Fruit fly (Drosophila melanogaster) whole organism, embryonic: ENCODE data around the gene CG6610.

ENCODE experiments used
- Aef1 ChIP-seq: fragments of 200-800 bp; sonication (Bioruptor generic); IDR thresholded peaks from 3 replicates; pipeline ENCODE4 v1.3.6; 2022; ENCODE audit warnings: missing biosample characterization, missing genetic modification characterization
- Antp ChIP-seq: fragments of 200-800 bp; sonication (Bioruptor generic); optimal IDR thresholded peaks from 3 replicates; lab custom pipeline; 2016; ENCODE audit warnings: missing biosample characterization, missing genetic modification characterization
- C15 ChIP-seq: fragments of 200-800 bp; sonication (Bioruptor generic); IDR thresholded peaks from 3 replicates; pipeline ENCODE4 v1.3.6; 2022; ENCODE audit warnings: missing biosample characterization, missing genetic modification characterization
- CG11695 ChIP-seq: fragments of 200-800 bp; sonication (Bioruptor generic); IDR thresholded peaks from 3 replicates; pipeline ENCODE4 v1.3.6; 2022; ENCODE audit warnings: missing biosample characterization, missing genetic modification characterization
- CG12071 ChIP-seq: fragments of 200-800 bp; sonication (Bioruptor generic); optimal IDR thresholded peaks from 3 replicates; lab custom pipeline; 2018; ENCODE audit warnings: missing biosample characterization, mild to moderate bottlenecking, missing genetic modification characterization
- CG12659 ChIP-seq: fragments of 200-800 bp; sonication (Bioruptor generic); optimal IDR thresholded peaks from 3 replicates; lab custom pipeline; 2017; ENCODE audit warnings: mild to moderate bottlenecking, missing biosample characterization, missing genetic modification reagents, missing genetic modification characterization
- CG12744 ChIP-seq: fragments of 200-800 bp; sonication (Bioruptor generic); optimal IDR thresholded peaks from 2 replicates; lab custom pipeline; 2016; ENCODE audit warnings: missing biosample characterization, missing genetic modification characterization
- CG13624 ChIP-seq: fragments of 200-800 bp; sonication (Bioruptor generic); optimal IDR thresholded peaks from 2 replicates; lab custom pipeline; 2016; ENCODE audit warnings: missing biosample characterization, missing genetic modification characterization
- CG15696 ChIP-seq: fragments of 200-800 bp; sonication (Bioruptor generic); optimal IDR thresholded peaks from 2 replicates; lab custom pipeline; 2019; ENCODE audit warnings: missing biosample characterization, mild to moderate bottlenecking, missing genetic modification characterization, moderate library complexity
- CG17359 ChIP-seq: fragments of 200-800 bp; sonication (Bioruptor generic); optimal IDR thresholded peaks from 3 replicates; lab custom pipeline; 2018; ENCODE audit warnings: missing biosample characterization, mild to moderate bottlenecking, missing genetic modification characterization, moderate library complexity
- CG18262 ChIP-seq: fragments of 200-800 bp; optimal IDR thresholded peaks from 3 replicates; lab custom pipeline; 2019; ENCODE audit warnings: missing biosample characterization, mild to moderate bottlenecking, missing genetic modification characterization, moderate library complexity
- CG2116 ChIP-seq: fragments of 200-800 bp; sonication (Bioruptor generic); optimal IDR thresholded peaks from 3 replicates; lab custom pipeline; 2018; ENCODE audit warnings: missing biosample characterization, mild to moderate bottlenecking, missing genetic modification characterization
- CG2678 ChIP-seq: fragments of 200-800 bp; sonication (Bioruptor generic); optimal IDR thresholded peaks from 3 replicates; lab custom pipeline; 2019; ENCODE audit warnings: missing biosample characterization, mild to moderate bottlenecking, missing genetic modification characterization, moderate library complexity
- CG30403 ChIP-seq: fragments of 200-800 bp; sonication (Bioruptor generic); optimal IDR thresholded peaks from 3 replicates; lab custom pipeline; 2016; ENCODE audit warnings: missing biosample characterization, missing genetic modification characterization
- CG31388 ChIP-seq: fragments of 200-800 bp; sonication (Bioruptor generic); optimal IDR thresholded peaks from 2 replicates; lab custom pipeline; 2016; ENCODE audit warnings: missing biosample characterization, missing genetic modification characterization
- CG34224 ChIP-seq: fragments of 200-800 bp; sonication (Bioruptor generic); IDR thresholded peaks from 3 replicates; pipeline ENCODE4 v1.3.6; 2022; ENCODE audit warnings: missing biosample characterization, missing genetic modification characterization; ENCODE audit not compliant: partially characterized antibody
- CG4404 ChIP-seq: fragments of 200-800 bp; sonication (Bioruptor generic); IDR thresholded peaks from 2 replicates; pipeline ENCODE4 v1.3.6; 2022; ENCODE audit warnings: missing biosample characterization, missing genetic modification characterization
- CG4617 ChIP-seq: fragments of 200-800 bp; sonication (Bioruptor generic); optimal IDR thresholded peaks from 3 replicates; lab custom pipeline; 2016; ENCODE audit warnings: missing biosample characterization, missing genetic modification characterization, borderline replicate concordance
- CG6272 ChIP-seq: fragments of 200-800 bp; sonication (Bioruptor generic); IDR thresholded peaks from 2 replicates; pipeline ENCODE4 v1.3.6; 2022; ENCODE audit warnings: missing biosample characterization, missing genetic modification characterization
- CG8924 ChIP-seq: fragments of 200-800 bp; optimal IDR thresholded peaks from 3 replicates; lab custom pipeline; 2019; ENCODE audit warnings: missing biosample characterization, mild to moderate bottlenecking, missing genetic modification characterization, moderate library complexity
- CG9797 ChIP-seq: fragments of 200-800 bp; sonication (Bioruptor generic); optimal IDR thresholded peaks from 3 replicates; lab custom pipeline; 2018; ENCODE audit warnings: missing biosample characterization, mild to moderate bottlenecking, missing genetic modification characterization
- CHES-1-like ChIP-seq: fragments of 200-800 bp; sonication (Bioruptor generic); optimal IDR thresholded peaks from 2 replicates; lab custom pipeline; 2016; ENCODE audit warnings: missing biosample characterization, missing genetic modification characterization
- CoRest ChIP-seq: fragments of 200-800 bp; sonication (Bioruptor generic); optimal IDR thresholded peaks from 3 replicates; lab custom pipeline; 2018; ENCODE audit warnings: missing biosample characterization, mild to moderate bottlenecking, missing genetic modification characterization, moderate library complexity
- CrebB ChIP-seq: fragments of 200-800 bp; sonication (Bioruptor generic); optimal IDR thresholded peaks from 3 replicates; lab custom pipeline; 2018; ENCODE audit warnings: missing biosample characterization, mild to moderate bottlenecking, missing genetic modification characterization
- D19B ChIP-seq: fragments of 200-800 bp; sonication (Bioruptor generic); optimal IDR thresholded peaks from 2 replicates; lab custom pipeline; 2017; ENCODE audit warnings: missing biosample characterization, mild to moderate bottlenecking, missing genetic modification characterization
- Dad ChIP-seq: fragments of 200-800 bp; sonication (Bioruptor generic); optimal IDR thresholded peaks from 3 replicates; lab custom pipeline; 2016; ENCODE audit warnings: missing biosample characterization, missing genetic modification characterization
- Dip3 ChIP-seq: fragments of 200-800 bp; sonication (Bioruptor generic); optimal IDR thresholded peaks from 3 replicates; lab custom pipeline; 2016; ENCODE audit warnings: missing biosample characterization, missing genetic modification characterization
- E2f2 ChIP-seq: fragments of 200-800 bp; sonication (Bioruptor generic); IDR thresholded peaks from 2 replicates; pipeline ENCODE4 v1.3.6; 2022; ENCODE audit warnings: missing biosample characterization, missing genetic modification characterization
- Eip74EF ChIP-seq, 2 experiments: fragments of 200-800 bp in 1 of 2; fragments of >200 bp in 1 of 2; sonication (Bioruptor generic) in 1 of 2; optimal IDR thresholded peaks; 2 replicates each; lab custom pipeline; 2017 to 2019; ENCODE audit warnings: missing biosample characterization in 2 of 2, missing genetic modification characterization in 2 of 2, mild to moderate bottlenecking in 1 of 2, moderate library complexity in 1 of 2
- Fer2 ChIP-seq: fragments of 200-800 bp; sonication (Bioruptor generic); optimal IDR thresholded peaks from 2 replicates; lab custom pipeline; 2018; ENCODE audit warnings: missing biosample characterization, mild to moderate bottlenecking, missing genetic modification characterization, moderate library complexity
- H15 ChIP-seq: fragments of 200-800 bp; sonication (Bioruptor generic); IDR thresholded peaks from 3 replicates; pipeline ENCODE4 v1.3.6; 2022; ENCODE audit warnings: missing biosample characterization, missing genetic modification characterization
- Hr51 ChIP-seq, 2 experiments: fragments of 200-800 bp; sonication (Bioruptor generic); optimal IDR thresholded peaks; 2 replicates in 1 of 2; 3 replicates in 1 of 2; lab custom pipeline; 2016 to 2018; ENCODE audit warnings: missing biosample characterization in 2 of 2, missing genetic modification characterization in 2 of 2, mild to moderate bottlenecking in 1 of 2, moderate library complexity in 1 of 2
- Lhr ChIP-seq: fragments of 200-800 bp; sonication (Bioruptor generic); optimal IDR thresholded peaks from 3 replicates; lab custom pipeline; 2017; ENCODE audit warnings: mild to moderate bottlenecking, missing biosample characterization, missing genetic modification reagents, missing genetic modification characterization
- Stat92E ChIP-seq, 3 experiments: fragments of >200 bp in 2 of 3; fragments of 200-800 bp in 1 of 3; sonication (Bioruptor generic) in 1 of 3; optimal IDR thresholded peaks; 2 replicates each; lab custom pipeline; 2017 to 2019; ENCODE audit warnings: missing biosample characterization in 3 of 3, missing genetic modification characterization in 3 of 3, mild to moderate bottlenecking in 1 of 3, moderate library complexity in 1 of 3
- Tbp ChIP-seq: fragments of >200 bp; optimal IDR thresholded peaks from 2 replicates; lab custom pipeline; 2018; ENCODE audit warnings: missing biosample characterization, missing genetic modification characterization
- btn ChIP-seq: fragments of 200-800 bp; sonication (Bioruptor generic); optimal IDR thresholded peaks from 2 replicates; lab custom pipeline; 2016; ENCODE audit warnings: missing biosample characterization, missing genetic modification characterization
- chif ChIP-seq, 2 experiments: fragments of 200-800 bp; sonication (Bioruptor generic); optimal IDR thresholded peaks; 3 replicates each; lab custom pipeline; 2016; ENCODE audit warnings: missing biosample characterization in 2 of 2, missing genetic modification characterization in 2 of 2
- dysf ChIP-seq: fragments of 200-800 bp; sonication (Bioruptor generic); IDR thresholded peaks from 3 replicates; pipeline ENCODE4 v1.3.6; 2022; ENCODE audit warnings: missing biosample characterization, missing genetic modification characterization
- eyg ChIP-seq: fragments of 200-800 bp; sonication (Bioruptor generic); optimal IDR thresholded peaks from 3 replicates; lab custom pipeline; 2016; ENCODE audit warnings: missing biosample characterization, missing genetic modification characterization
- grau ChIP-seq: fragments of 200-800 bp; optimal IDR thresholded peaks from 3 replicates; lab custom pipeline; 2019; ENCODE audit warnings: missing biosample characterization, mild to moderate bottlenecking, missing genetic modification characterization, moderate library complexity
- klu ChIP-seq: fragments of 200-800 bp; sonication (Bioruptor generic); IDR thresholded peaks from 2 replicates; pipeline ENCODE4 v1.3.6; 2022; ENCODE audit warnings: missing biosample characterization, missing genetic modification characterization
- nom ChIP-seq: fragments of 200-800 bp; sonication (Bioruptor generic); optimal IDR thresholded peaks from 2 replicates; lab custom pipeline; 2017; ENCODE audit warnings: missing biosample characterization, missing genetic modification characterization, mild to moderate bottlenecking, moderate library complexity, missing genetic modification reagents
- ranshi ChIP-seq: fragments of 200-800 bp; sonication (Bioruptor generic); IDR thresholded peaks from 2 replicates; pipeline ENCODE4 v1.3.6; 2022; ENCODE audit warnings: missing biosample characterization, missing genetic modification characterization
- sob ChIP-seq: fragments of 200-800 bp; sonication (Bioruptor generic); IDR thresholded peaks from 2 replicates; pipeline ENCODE4 v1.3.6; 2022; ENCODE audit warnings: missing biosample characterization, missing genetic modification characterization
- ssp ChIP-seq: fragments of 200-800 bp; sonication (Bioruptor generic); IDR thresholded peaks from 2 replicates; pipeline ENCODE4 v1.3.6; 2022; ENCODE audit warnings: missing biosample characterization, missing genetic modification characterization
- tna ChIP-seq: fragments of 200-800 bp; sonication (Bioruptor generic); IDR thresholded peaks from 2 replicates; pipeline ENCODE4 v1.3.6; 2022; ENCODE audit warnings: missing biosample characterization, missing genetic modification characterization; ENCODE audit not compliant: partially characterized antibody
- tx ChIP-seq: fragments of 200-800 bp; sonication (Bioruptor generic); optimal IDR thresholded peaks from 2 replicates; lab custom pipeline; 2016; ENCODE audit warnings: missing biosample characterization, missing genetic modification characterization
- zen ChIP-seq: fragments of 200-800 bp; sonication (Bioruptor generic); optimal IDR thresholded peaks from 3 replicates; lab custom pipeline; 2018; ENCODE audit warnings: missing biosample characterization, mild to moderate bottlenecking, missing genetic modification characterization, moderate library complexity

CG6610 gene

DNA sequence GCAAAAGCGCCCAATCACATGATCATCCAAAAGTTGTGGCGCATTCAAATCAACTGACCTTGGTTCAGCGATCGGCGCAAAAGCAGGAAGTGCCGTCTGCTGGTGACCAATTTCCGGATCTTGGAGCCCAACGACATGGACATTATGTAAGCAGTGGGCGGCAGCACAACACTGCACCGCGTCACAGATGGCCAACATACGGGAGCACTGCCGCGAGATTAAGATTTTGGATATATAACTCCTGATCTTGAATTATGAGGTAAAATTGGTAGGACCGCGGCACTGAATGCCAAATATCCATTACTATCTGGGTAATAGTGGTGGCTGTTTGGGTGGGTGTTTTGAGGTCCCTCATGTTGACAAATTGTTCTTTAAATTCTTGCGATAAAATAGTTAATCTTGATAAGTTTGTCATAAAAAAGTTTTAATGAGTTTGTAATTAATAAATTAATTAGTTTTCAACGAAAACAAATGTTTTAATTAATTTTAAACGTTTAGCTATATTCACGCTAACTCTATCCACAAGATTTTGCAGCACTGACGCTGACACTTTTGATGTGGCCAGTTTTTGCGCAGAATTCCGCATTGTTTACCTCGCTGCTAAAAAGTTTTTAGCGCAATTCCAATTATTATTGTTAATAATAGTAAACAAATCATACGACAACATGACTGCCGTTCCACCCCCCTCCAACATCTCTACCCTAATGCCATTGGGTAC lies at the start of gene CG6610, which contains the start of gene CG13295 (continued):
- peak; percentile 78 for TF ChIP-seq CG8924 (tag; lab: Kevin White, UChicago)
- peak; percentile 41 for TF ChIP-seq D19B (GFP tag; lab: Kevin White, UChicago)
- TF ChIP-seq CHES-1-like (GFP tag; lab: Kevin White, UChicago), result peak; percentile 26
- TF ChIP-seq Antp (GFP tag; lab: Kevin White, UChicago), result peak; percentile 21
- no peak for TF ChIP-seq CG34224
- TF ChIP-seq Tbp (GFP tag; lab: Kevin White, UChicago), result no peak
- peak; percentile 59 for TF ChIP-seq zen
- peak; percentile 20 for TF ChIP-seq Dad (GFP tag; lab: Kevin White, UChicago)
- peak; percentile 68 for TF ChIP-seq CG9797 (GFP tag; lab: Kevin White, UChicago)
- peak; percentile 59 to 68 for TF ChIP-seq Hr51 (GFP tag; optimal IDR thresholded peaks at IDR 0.05; lab: Kevin White, UChicago)
- TF ChIP-seq ssp, result peak; percentile 36
- TF ChIP-seq CoRest (tag; lab: Kevin White, UChicago), result peak; percentile 83
- peak; percentile 45 for TF ChIP-seq Dip3 (GFP tag; lab: Kevin White, UChicago)
- TF ChIP-seq CG12659, result peak; percentile 61
- peak; percentile 35 for TF ChIP-seq CG13624 (GFP tag; lab: Kevin White, UChicago)
- peak; percentile 18 for TF ChIP-seq tx
- TF ChIP-seq chif (GFP tag; optimal IDR thresholded peaks at IDR 0.05; lab: Kevin White, UChicago), result peak in 1 of 2 experiments; percentile 37
- peak; percentile 20; the same call in 1 of the 3 replicates for TF ChIP-seq H15 (GFP tag; lab: Robert Waterston, UW)
- peak in 1 of 3 experiments; percentile 25 for TF ChIP-seq Stat92E (GFP tag; optimal IDR thresholded peaks at IDR 0.05; lab: Kevin White, UChicago)
- 0 out of 3 replicates have a peak, but pooled peaks have one; percentile 40 for TF ChIP-seq CG11695 (GFP tag; lab: Robert Waterston, UW)
- TF ChIP-seq eyg (GFP tag; lab: Kevin White, UChicago), result no peak
- peak in 1 of 2 experiments; percentile 84 for TF ChIP-seq Eip74EF (GFP tag; optimal IDR thresholded peaks at IDR 0.05; lab: Kevin White, UChicago)
- TF ChIP-seq CG12071 (GFP tag; lab: Kevin White, UChicago), result no peak
- no peak for TF ChIP-seq C15 (GFP tag; lab: Robert Waterston, UW)
- TF ChIP-seq ranshi (GFP tag; lab: Robert Waterston, UW), result peak; percentile 33; the same call in 1 of the 2 replicates
- TF ChIP-seq sob, result peak; percentile 41; the same call in 1 of the 2 replicates
- TF ChIP-seq CG17359, result no peak
- TF ChIP-seq CG2678, result peak; percentile 76
- peak; percentile 73 for TF ChIP-seq grau
- peak; percentile 46; the same call in 1 of the 3 replicates for TF ChIP-seq Aef1
- TF ChIP-seq CG15696, result peak; percentile 72
- TF ChIP-seq nom, result peak; percentile 2
- peak; percentile 43; the same call in 1 of the 2 replicates for TF ChIP-seq CG6272 (GFP tag; lab: Robert Waterston, UW)
- peak; percentile 20 for TF ChIP-seq CG4617 (GFP tag; lab: Kevin White, UChicago)
- peak; percentile 79 for TF ChIP-seq CG30403 (GFP tag; lab: Kevin White, UChicago)
- TF ChIP-seq CG12744 (GFP tag; lab: Kevin White, UChicago), result peak; percentile 17
- no peak for TF ChIP-seq tna
- peak; percentile 13 for TF ChIP-seq Lhr (GFP tag; lab: Kevin White, UChicago)
- TF ChIP-seq Fer2 (tag; lab: Kevin White, UChicago), result peak; percentile 65
- peak; percentile 42; the same call in 1 of the 2 replicates for TF ChIP-seq CG4404
- no peak for TF ChIP-seq btn (GFP tag; lab: Kevin White, UChicago)
- TF ChIP-seq CG18262 (tag; lab: Kevin White, UChicago), result peak; percentile 51
- TF ChIP-seq dysf (GFP tag; lab: Robert Waterston, UW), result peak; percentile 69; the same call in 2 of the 3 replicates
- TF ChIP-seq klu (GFP tag; lab: Robert Waterston, UW), result peak; percentile 54
- TF ChIP-seq E2f2, result peak; percentile 40; the same call in 1 of the 2 replicates
- peak; percentile 23 for TF ChIP-seq CrebB
- TF ChIP-seq CG31388, result no peak
- TF ChIP-seq CG2116 (GFP tag; lab: Kevin White, UChicago), result peak; percentile 41
